Worm (Caenorhabditis elegans) whole organism, mixed stage, embryonic: ENCODE results near the gene F08F1.4.

Experiments
- M03D4.4 ChIP-seq: sonication (generic microtip); optimal IDR thresholded peaks from 2 replicates; lab custom pipeline; 2017; ENCODE audit warnings: mild to moderate bottlenecking, missing genetic modification characterization, missing compliant biosample characterization
- bed-3 ChIP-seq: fragments of 200-800 bp; sonication (Bioruptor generic); optimal IDR thresholded peaks from 3 replicates; lab custom pipeline; 2018; ENCODE audit warnings: mild to moderate bottlenecking, missing genetic modification characterization, moderate library complexity, missing compliant biosample characterization
- blmp-1 ChIP-seq: fragments of 150-350 bp; optimal IDR thresholded peaks from 2 replicates; lab custom pipeline; 2014; ENCODE audit warnings: missing biosample characterization, missing genetic modification characterization
- ceh-39 ChIP-seq: fragments of 150-350 bp; optimal IDR thresholded peaks from 2 replicates; lab custom pipeline; 2014; ENCODE audit warnings: missing biosample characterization, missing genetic modification characterization
- ceh-43 ChIP-seq: fragments of 200-800 bp; sonication (Bioruptor generic); optimal IDR thresholded peaks from 2 replicates; lab custom pipeline; 2018; ENCODE audit warnings: mild to moderate bottlenecking, missing genetic modification characterization, moderate library complexity, missing compliant biosample characterization
- ceh-83 ChIP-seq: fragments of 200-800 bp; sonication (Bioruptor generic); optimal IDR thresholded peaks from 2 replicates; lab custom pipeline; 2018; ENCODE audit warnings: mild to moderate bottlenecking, missing genetic modification characterization, missing compliant biosample characterization
- ces-1 ChIP-seq: fragments of 150-350 bp; optimal IDR thresholded peaks from 2 replicates; lab custom pipeline; 2014; ENCODE audit warnings: missing biosample characterization, missing genetic modification reagents, missing genetic modification characterization
- cnd-1 ChIP-seq: fragments of 200-800 bp; sonication (Bioruptor generic); optimal IDR thresholded peaks from 2 replicates; lab custom pipeline; 2018; ENCODE audit warnings: mild to moderate bottlenecking, missing genetic modification characterization, missing compliant biosample characterization
- drap-1 ChIP-seq: fragments of 200-800 bp; sonication (Bioruptor generic); optimal IDR thresholded peaks from 3 replicates; lab custom pipeline; 2018; ENCODE audit warnings: mild to moderate bottlenecking, missing genetic modification characterization, missing compliant biosample characterization
- elt-1 ChIP-seq: sonication (generic microtip); optimal IDR thresholded peaks from 2 replicates; lab custom pipeline; 2017; ENCODE audit warnings: missing genetic modification characterization, mild to moderate bottlenecking, missing compliant biosample characterization, antibody characterized with exemption, moderate library complexity, borderline replicate concordance; ENCODE audit not compliant: insufficient read depth
- elt-3 ChIP-seq: fragments of 150-350 bp; optimal IDR thresholded peaks from 2 replicates; lab custom pipeline; 2014; ENCODE audit warnings: missing biosample characterization, missing genetic modification characterization
- flh-1 ChIP-seq: fragments of 200-800 bp; sonication (Bioruptor generic); optimal IDR thresholded peaks from 2 replicates; lab custom pipeline; 2018; ENCODE audit warnings: mild to moderate bottlenecking, missing genetic modification characterization, moderate library complexity, missing compliant biosample characterization
- ham-2 ChIP-seq: fragments of 200-800 bp; sonication (Bioruptor generic); optimal IDR thresholded peaks from 2 replicates; lab custom pipeline; 2018; ENCODE audit warnings: mild to moderate bottlenecking, missing genetic modification characterization, missing compliant biosample characterization
- hlh-1 ChIP-seq: fragments of 150-350 bp; optimal IDR thresholded peaks from 2 replicates; lab custom pipeline; 2014; ENCODE audit warnings: missing biosample characterization, missing genetic modification reagents, missing genetic modification characterization
- lin-13 ChIP-seq: fragments of 150-350 bp; optimal IDR thresholded peaks from 2 replicates; lab custom pipeline; 2014; ENCODE audit warnings: missing biosample characterization, missing genetic modification characterization
- lin-32 ChIP-seq: fragments of 200-800 bp; sonication (Bioruptor generic); optimal IDR thresholded peaks from 2 replicates; lab custom pipeline; 2018; ENCODE audit warnings: mild to moderate bottlenecking, missing genetic modification characterization, missing compliant biosample characterization
- lsy-2 ChIP-seq: fragments of 150-350 bp; optimal IDR thresholded peaks from 2 replicates; lab custom pipeline; 2014; ENCODE audit warnings: missing biosample characterization, missing genetic modification characterization
- mab-5 ChIP-seq: fragments of 150-350 bp; optimal IDR thresholded peaks from 2 replicates; lab custom pipeline; 2014; ENCODE audit warnings: missing biosample characterization, missing genetic modification characterization
- mep-1 ChIP-seq: fragments of 150-350 bp; optimal IDR thresholded peaks from 2 replicates; lab custom pipeline; 2017; ENCODE audit warnings: missing biosample characterization, missing genetic modification reagents, missing genetic modification characterization, inconsistent platforms
- mls-2 ChIP-seq: sonication (generic microtip); optimal IDR thresholded peaks from 2 replicates; lab custom pipeline; 2016; ENCODE audit warnings: mild to moderate bottlenecking, missing genetic modification characterization, moderate library complexity, missing compliant biosample characterization
- nhr-12 ChIP-seq: fragments of 150-350 bp; optimal IDR thresholded peaks from 2 replicates; lab custom pipeline; 2014; ENCODE audit warnings: missing biosample characterization, missing genetic modification characterization
- nhr-2 ChIP-seq: fragments of 150-350 bp; optimal IDR thresholded peaks from 2 replicates; lab custom pipeline; 2014; ENCODE audit warnings: missing biosample characterization, missing genetic modification characterization
- nhr-237 ChIP-seq: fragments of 150-350 bp; optimal IDR thresholded peaks from 2 replicates; lab custom pipeline; 2014; ENCODE audit warnings: missing biosample characterization, missing genetic modification characterization
- nhr-28 ChIP-seq: fragments of 150-350 bp; optimal IDR thresholded peaks from 2 replicates; lab custom pipeline; 2014; ENCODE audit warnings: missing biosample characterization, missing genetic modification characterization
- nhr-76 ChIP-seq: sonication (generic microtip); optimal IDR thresholded peaks from 2 replicates; lab custom pipeline; 2017; ENCODE audit warnings: missing biosample characterization, missing genetic modification characterization
- pha-4 ChIP-seq: fragments of 150-350 bp; optimal IDR thresholded peaks from 2 replicates; lab custom pipeline; 2018; ENCODE audit warnings: missing biosample characterization, missing genetic modification reagents, missing genetic modification characterization
- sem-2 ChIP-seq: fragments of 200-800 bp; sonication (Bioruptor generic); optimal IDR thresholded peaks from 2 replicates; lab custom pipeline; 2018; ENCODE audit warnings: mild to moderate bottlenecking, missing genetic modification characterization, missing compliant biosample characterization
- snpc-4 ChIP-seq: fragments of 150-350 bp; optimal IDR thresholded peaks from 2 replicates; lab custom pipeline; 2014; ENCODE audit warnings: missing biosample characterization, missing genetic modification characterization
- sptf-1 ChIP-seq: sonication (generic microtip); optimal IDR thresholded peaks from 2 replicates; lab custom pipeline; 2017; ENCODE audit warnings: mild to moderate bottlenecking, missing genetic modification characterization, moderate library complexity, missing compliant biosample characterization
- tbx-8 ChIP-seq: fragments of 200-800 bp; sonication (Bioruptor generic); optimal IDR thresholded peaks from 2 replicates; lab custom pipeline; 2018; ENCODE audit warnings: mild to moderate bottlenecking, missing genetic modification characterization, moderate library complexity, missing compliant biosample characterization
- unc-120 ChIP-seq: sonication (generic microtip); optimal IDR thresholded peaks from 2 replicates; lab custom pipeline; 2017; ENCODE audit warnings: missing genetic modification characterization, missing compliant biosample characterization; ENCODE audit not compliant: poor library complexity, severe bottlenecking
- unc-39 ChIP-seq: fragments of 150-350 bp; optimal IDR thresholded peaks from 2 replicates; lab custom pipeline; 2014; ENCODE audit warnings: missing biosample characterization, missing genetic modification characterization
- unc-62 ChIP-seq: fragments of 150-350 bp; optimal IDR thresholded peaks from 2 replicates; lab custom pipeline; 2014; ENCODE audit warnings: missing biosample characterization, missing genetic modification reagents, missing genetic modification characterization
- zip-8 ChIP-seq: fragments of 150-350 bp; optimal IDR thresholded peaks from 2 replicates; lab custom pipeline; 2014; ENCODE audit warnings: missing biosample characterization, missing genetic modification characterization
- ztf-11 ChIP-seq: fragments of 150-350 bp; optimal IDR thresholded peaks from 2 replicates; lab custom pipeline; 2014; ENCODE audit warnings: missing biosample characterization, missing genetic modification characterization

The F08F1.4 gene

DNA sequence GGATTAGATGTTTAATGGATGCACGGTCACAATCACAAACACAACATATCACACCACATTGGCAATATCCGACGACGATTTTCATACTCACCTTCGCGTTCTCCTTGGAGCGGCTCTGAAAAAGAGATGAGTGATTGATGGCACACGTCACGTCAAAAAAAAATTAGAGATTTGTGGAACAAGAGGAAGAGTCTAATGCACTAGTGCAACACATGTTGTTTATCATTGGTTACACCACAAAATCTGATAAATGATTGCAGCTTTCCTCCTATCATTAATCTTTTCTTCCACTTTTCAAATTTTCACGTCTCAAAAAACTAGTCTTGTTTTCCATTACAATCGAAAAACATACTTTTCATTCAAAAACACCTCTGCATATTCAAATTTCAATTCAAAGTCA is 22.7 kb upstream of the F08F1.4 start:
- TF ChIP-seq elt-1 (no peak), ztf-11 (tag; lab: Kevin White, UChicago) (no peak), M03D4.4 (tag; lab: Kevin White, UChicago) (no peak), blmp-1 (no peak), drap-1 (no peak), ceh-43 (GFP tag; lab: Kevin White, UChicago) (no peak), lsy-2 (tag; lab: Kevin White, UChicago) (no peak), ceh-83 (GFP tag; lab: Kevin White, UChicago) (no peak), cnd-1 (tag; lab: Kevin White, UChicago) (no peak), unc-39 (tag; lab: Kevin White, UChicago) (no peak)
- TF ChIP-seq, all 35 proteins: peak for 0

DNA sequence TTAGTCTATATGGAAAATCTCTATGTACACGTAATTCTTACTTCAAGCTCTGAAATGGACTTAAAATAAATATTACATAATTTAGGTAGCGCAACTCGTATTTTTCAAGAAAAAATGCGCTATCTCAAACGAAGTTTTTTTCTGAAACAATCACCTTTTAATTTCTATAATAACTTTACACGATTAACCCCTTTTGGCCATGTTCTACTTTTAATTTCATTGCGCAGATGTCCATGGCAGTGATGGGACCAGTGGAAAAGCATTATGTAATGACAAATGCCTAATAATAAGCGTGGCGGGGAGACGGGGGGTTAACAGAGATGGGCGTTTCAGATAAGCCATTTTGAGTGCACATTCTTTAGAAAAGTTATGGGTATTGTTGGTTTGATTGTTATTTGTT is 21.7 kb upstream of the F08F1.4 start:
- TF ChIP-seq ceh-43 (GFP tag; lab: Kevin White, UChicago), result no peak
- peak; percentile 87 for TF ChIP-seq ces-1 (GFP tag; lab: Kevin White, UChicago)

DNA sequence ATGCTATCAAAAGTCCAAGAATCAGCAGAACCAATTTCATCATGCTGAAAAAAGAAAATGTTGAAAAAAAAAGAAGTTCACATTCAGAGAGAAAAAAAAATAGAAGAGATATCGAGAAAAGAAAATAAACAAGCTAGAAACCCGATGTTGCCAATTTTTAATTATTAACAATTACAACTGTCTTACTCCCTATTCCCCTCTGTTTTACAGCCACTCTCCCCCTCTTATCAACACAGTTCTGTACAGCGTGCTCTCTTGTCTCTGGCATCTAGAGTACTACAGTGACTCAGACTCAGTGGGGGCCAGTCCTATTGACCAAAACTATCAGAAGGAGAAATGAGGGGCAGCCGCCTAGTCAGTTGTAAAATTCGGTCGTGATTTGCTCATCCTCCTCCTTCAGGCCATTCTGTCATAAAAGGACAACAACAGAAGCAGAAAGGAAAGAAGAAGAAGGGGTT is 20.7 kb upstream of the F08F1.4 start, which contains the start of gene wrk-1:
TSS of gene wrk-1 (minus strand) at position 51 of the 458 bp plus-strand sequence.
- TF ChIP-seq sptf-1 (tag; lab: Kevin White, UChicago) (no peak), ceh-43 (GFP tag; lab: Kevin White, UChicago) (no peak), unc-39 (tag; lab: Kevin White, UChicago) (no peak), lin-13 (no peak), flh-1 (no peak), lsy-2 (tag; lab: Kevin White, UChicago) (no peak), nhr-76 (tag; lab: Kevin White, UChicago) (no peak), mep-1 (tag; lab: Kevin White, UChicago) (no peak), ces-1 (GFP tag; lab: Kevin White, UChicago) (no peak), tbx-8 (no peak), elt-1 (no peak), elt-3 (tag; lab: Kevin White, UChicago) (no peak), ceh-39 (tag; lab: Kevin White, UChicago) (no peak), sem-2 (GFP tag; lab: Kevin White, UChicago) (no peak), cnd-1 (tag; lab: Kevin White, UChicago) (no peak)
- TF ChIP-seq, all 35 proteins: peak for 0

DNA sequence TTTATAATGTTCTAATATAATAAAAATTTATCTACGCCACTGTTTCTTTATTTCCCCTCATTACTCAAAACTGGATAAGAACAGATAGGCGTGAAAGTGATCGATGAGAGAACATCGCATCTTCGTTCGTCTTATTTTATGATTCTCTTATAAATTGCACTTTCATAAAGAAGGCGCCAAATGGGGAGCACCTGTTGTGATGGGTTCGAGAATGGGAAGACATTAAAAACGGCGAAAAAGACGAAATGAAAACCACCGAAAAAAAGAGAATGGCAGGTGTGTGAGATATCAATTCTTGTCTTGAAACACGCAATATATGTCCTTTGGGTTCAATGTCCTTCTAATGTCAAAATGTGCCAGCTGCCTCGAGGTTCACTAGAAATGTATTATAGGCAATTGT is 19.0 kb upstream of the F08F1.4 start:
- no peak for TF ChIP-seq nhr-28 (tag; lab: Kevin White, UChicago)
- TF ChIP-seq pha-4 (tag; lab: Kevin White, UChicago), result no peak
- no peak for TF ChIP-seq zip-8 (tag; lab: Kevin White, UChicago)
- no peak for TF ChIP-seq drap-1
- TF ChIP-seq cnd-1 (tag; lab: Kevin White, UChicago), result no peak
- TF ChIP-seq ham-2 (GFP tag; lab: Kevin White, UChicago), result no peak
- TF ChIP-seq lin-32 (GFP tag; lab: Kevin White, UChicago), result no peak
- TF ChIP-seq nhr-2 (tag; lab: Kevin White, UChicago), result no peak
- TF ChIP-seq, all 35 proteins: peak for 0

DNA sequence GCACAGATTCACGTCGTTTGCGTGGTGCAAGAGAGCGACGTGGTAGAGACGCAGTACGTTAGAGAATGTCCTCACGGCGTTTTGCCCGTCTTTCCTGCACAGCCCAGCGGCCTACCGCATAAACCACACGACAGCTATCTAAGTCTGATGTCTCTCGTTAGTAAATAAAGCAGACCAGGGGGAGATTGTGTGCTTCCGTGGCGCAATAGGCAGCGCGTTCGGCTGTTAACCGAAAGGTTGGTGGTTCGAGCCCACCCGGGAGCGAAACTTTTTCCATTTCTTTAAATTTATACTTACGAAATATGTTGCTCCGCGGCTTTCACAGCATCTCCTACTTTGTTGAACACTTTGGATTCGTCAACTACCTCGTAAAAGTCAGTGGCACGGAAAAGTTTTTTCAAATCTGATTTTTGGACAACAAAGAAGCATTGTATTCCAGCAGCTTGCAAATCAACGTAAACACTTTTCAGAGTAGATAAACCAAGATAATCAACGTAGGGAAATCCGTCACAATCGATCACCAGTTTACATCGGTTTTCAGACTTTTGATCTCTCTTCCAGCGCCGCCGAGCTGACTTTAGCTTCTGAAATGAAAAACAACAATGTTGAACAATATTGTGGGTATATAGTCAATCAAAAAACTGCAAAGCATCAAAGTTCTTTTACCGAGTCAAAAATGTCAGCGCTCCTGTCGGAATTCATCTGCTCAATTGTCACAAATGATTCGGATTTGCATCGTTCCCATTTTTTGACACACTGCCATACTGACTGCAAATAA is 8.7 kb upstream of the F08F1.4 start:
- TF ChIP-seq ztf-11 (tag; lab: Kevin White, UChicago) (peak; percentile 73), mls-2 (tag; lab: Kevin White, UChicago) (peak; percentile 99), ces-1 (GFP tag; lab: Kevin White, UChicago) (peak; percentile 85), ceh-43 (GFP tag; lab: Kevin White, UChicago) (peak; percentile 94), hlh-1 (tag; lab: Kevin White, UChicago) (peak; percentile 55), nhr-76 (tag; lab: Kevin White, UChicago) (no peak), flh-1 (peak; percentile 89), ham-2 (GFP tag; lab: Kevin White, UChicago) (peak; percentile 99), blmp-1 (no peak), sem-2 (GFP tag; lab: Kevin White, UChicago) (peak; percentile 91), zip-8 (tag; lab: Kevin White, UChicago) (peak; percentile 45), elt-3 (tag; lab: Kevin White, UChicago) (peak; percentile 36), unc-120 (tag; lab: Kevin White, UChicago) (peak; percentile 97), unc-62 (GFP tag; lab: Kevin White, UChicago) (peak; percentile 57), elt-1 (no peak), nhr-12 (tag; lab: Kevin White, UChicago) (peak; percentile 89), unc-39 (tag; lab: Kevin White, UChicago) (peak; percentile 79), nhr-28 (tag; lab: Kevin White, UChicago) (peak; percentile 57), M03D4.4 (tag; lab: Kevin White, UChicago) (peak; percentile 96), sptf-1 (tag; lab: Kevin White, UChicago) (peak; percentile 98), ceh-83 (GFP tag; lab: Kevin White, UChicago) (peak; percentile 97), nhr-2 (tag; lab: Kevin White, UChicago) (no peak), nhr-237 (tag; lab: Kevin White, UChicago) (peak; percentile 89), mab-5 (tag; lab: Kevin White, UChicago) (peak; percentile 74), cnd-1 (tag; lab: Kevin White, UChicago) (peak; percentile 97), lin-32 (GFP tag; lab: Kevin White, UChicago) (peak; percentile 94), lin-13 (peak; percentile 59), lsy-2 (tag; lab: Kevin White, UChicago) (peak; percentile 67), mep-1 (tag; lab: Kevin White, UChicago) (peak; percentile 82), bed-3 (peak; percentile 93), ceh-39 (tag; lab: Kevin White, UChicago) (no peak), tbx-8 (peak; percentile 95), drap-1 (peak; percentile 98), pha-4 (tag; lab: Kevin White, UChicago) (peak; percentile 80), snpc-4 (no peak)
